Fruit fly (Drosophila melanogaster) whole organism, pupa: ENCODE data around the gene wrm2.

Source experiments
- CG10348 ChIP-seq: fragments of 200-800 bp; sonication (Bioruptor generic); IDR thresholded peaks from 2 replicates; pipeline ENCODE4 v1.3.6; 2022; ENCODE audit warnings: missing biosample characterization, missing genetic modification characterization
- CG12605 ChIP-seq: fragments of 200-800 bp; sonication (Bioruptor generic); IDR thresholded peaks from 2 replicates; pipeline ENCODE4 v1.3.6; 2022; ENCODE audit warnings: missing biosample characterization, missing genetic modification characterization
- CG13204 ChIP-seq: fragments of 200-800 bp; sonication (Bioruptor generic); optimal IDR thresholded peaks from 2 replicates; lab custom pipeline; 2018; ENCODE audit warnings: missing biosample characterization, mild to moderate bottlenecking, missing genetic modification characterization, moderate library complexity
- CG14655 ChIP-seq: fragments of 200-800 bp; sonication (Bioruptor generic); optimal IDR thresholded peaks from 3 replicates; lab custom pipeline; 2017; ENCODE audit warnings: mild to moderate bottlenecking, missing biosample characterization, missing genetic modification reagents, missing genetic modification characterization
- CG15710 ChIP-seq: fragments of 200-800 bp; sonication (Bioruptor generic); optimal IDR thresholded peaks from 2 replicates; lab custom pipeline; 2018; ENCODE audit warnings: missing biosample characterization, mild to moderate bottlenecking, missing genetic modification characterization, moderate library complexity
- CG17806 ChIP-seq: fragments of 200-800 bp; sonication (Bioruptor generic); optimal IDR thresholded peaks from 2 replicates; lab custom pipeline; 2018; ENCODE audit warnings: missing biosample characterization, mild to moderate bottlenecking, missing genetic modification characterization, moderate library complexity
- CG32121 ChIP-seq: fragments of 200-800 bp; sonication (Bioruptor generic); IDR thresholded peaks from 2 replicates; pipeline ENCODE4 v1.3.6; 2022; ENCODE audit warnings: missing biosample characterization, missing genetic modification characterization
- CG34367 ChIP-seq: fragments of 200-800 bp; sonication (Bioruptor generic); optimal IDR thresholded peaks from 2 replicates; lab custom pipeline; 2018; ENCODE audit warnings: missing biosample characterization, mild to moderate bottlenecking, missing genetic modification characterization
- CG4496 ChIP-seq: fragments of 200-800 bp; sonication (Bioruptor generic); IDR thresholded peaks from 3 replicates; pipeline ENCODE4 v1.3.6; 2022; ENCODE audit warnings: missing biosample characterization, missing genetic modification characterization
- CG8159 ChIP-seq: fragments of 200-800 bp; sonication (Bioruptor generic); optimal IDR thresholded peaks from 3 replicates; lab custom pipeline; 2018; ENCODE audit warnings: missing biosample characterization, mild to moderate bottlenecking, missing genetic modification characterization, moderate library complexity
- CG8301 ChIP-seq: fragments of 200-800 bp; sonication (Bioruptor generic); optimal IDR thresholded peaks from 2 replicates; lab custom pipeline; 2018; ENCODE audit warnings: missing biosample characterization, mild to moderate bottlenecking, missing genetic modification characterization
- CG9948 ChIP-seq: fragments of 200-800 bp; sonication (Bioruptor generic); optimal IDR thresholded peaks from 2 replicates; lab custom pipeline; 2018; ENCODE audit warnings: missing biosample characterization, mild to moderate bottlenecking, missing genetic modification characterization, moderate library complexity
- D1 ChIP-seq: fragments of 200-800 bp; sonication (Bioruptor generic); optimal IDR thresholded peaks from 2 replicates; lab custom pipeline; 2018; ENCODE audit warnings: missing biosample characterization, mild to moderate bottlenecking, missing genetic modification characterization, moderate library complexity
- EcR ChIP-seq: fragments of 200-800 bp; sonication (Bioruptor generic); optimal IDR thresholded peaks from 3 replicates; lab custom pipeline; 2019; ENCODE audit warnings: missing biosample characterization, missing genetic modification characterization, mild to moderate bottlenecking, moderate library complexity, missing genetic modification reagents
- Ets98B ChIP-seq: fragments of 200-800 bp; sonication (Bioruptor generic); IDR thresholded peaks from 2 replicates; pipeline ENCODE4 v1.3.6; 2022; ENCODE audit warnings: missing biosample characterization, missing genetic modification characterization
- Pif1A ChIP-seq: fragments of 200-800 bp; sonication (Bioruptor generic); optimal IDR thresholded peaks from 3 replicates; lab custom pipeline; 2016; ENCODE audit warnings: missing biosample characterization, missing genetic modification characterization
- Pif1B ChIP-seq: fragments of 200-800 bp; sonication (Bioruptor generic); optimal IDR thresholded peaks from 3 replicates; lab custom pipeline; 2016; ENCODE audit warnings: missing biosample characterization, missing genetic modification characterization
- Snoo ChIP-seq: fragments of 200-800 bp; sonication (Bioruptor generic); optimal IDR thresholded peaks from 3 replicates; lab custom pipeline; 2017; ENCODE audit warnings: missing biosample characterization, mild to moderate bottlenecking, missing genetic modification characterization, inconsistent platforms
- fd96Ca ChIP-seq: fragments of 200-800 bp; sonication (Bioruptor generic); IDR thresholded peaks from 3 replicates; pipeline ENCODE4 v1.3.6; 2022; ENCODE audit warnings: missing biosample characterization, missing genetic modification characterization
- gl ChIP-seq: fragments of 200-800 bp; sonication (Bioruptor generic); optimal IDR thresholded peaks from 2 replicates; lab custom pipeline; 2018; ENCODE audit warnings: missing biosample characterization, mild to moderate bottlenecking, missing genetic modification characterization
- rn ChIP-seq: fragments of 200-800 bp; sonication (Bioruptor generic); IDR thresholded peaks from 2 replicates; pipeline ENCODE4 v1.3.6; 2022; ENCODE audit warnings: missing biosample characterization, missing genetic modification characterization

Gene wrm2

DNA sequence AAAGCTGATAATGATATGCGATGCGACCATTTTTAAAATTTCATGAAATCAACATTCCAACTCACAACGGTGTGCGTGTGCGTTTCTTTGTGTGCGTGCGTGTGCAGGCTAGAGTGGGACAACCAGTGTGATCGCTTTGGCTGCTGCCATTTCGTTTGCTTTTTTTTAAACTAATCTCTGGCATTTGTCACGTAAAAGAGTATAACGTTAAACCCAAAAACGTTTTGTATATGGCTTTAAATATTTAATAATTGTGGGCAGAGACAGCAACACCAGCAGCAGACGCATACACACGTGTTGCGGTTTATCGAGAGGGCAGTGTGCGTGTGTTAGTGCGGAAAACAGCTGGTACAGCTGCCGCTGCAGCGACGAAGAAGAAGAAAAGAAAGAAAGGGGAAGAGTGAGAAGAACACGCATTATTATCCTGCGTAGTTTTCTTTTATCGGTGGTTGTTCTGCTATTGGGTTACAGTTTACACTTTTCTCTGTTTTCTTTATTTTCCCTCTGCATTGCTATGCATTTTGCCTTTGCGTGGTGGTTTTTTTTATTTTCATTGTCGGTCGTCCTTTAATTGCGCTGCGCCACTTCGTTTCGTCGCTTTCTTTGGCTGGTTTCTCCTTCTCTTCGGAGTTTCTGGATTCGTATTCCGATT lies 35.3 kb upstream of the wrm2 start:
- TF ChIP-seq Pif1B (peak; percentile 21), CG15710 (tag; lab: Kevin White, UChicago) (no peak), Snoo (tag; lab: Kevin White, UChicago) (no peak), rn (GFP tag; lab: Robert Waterston, UW) (no peak), Pif1A (peak; percentile 1), EcR (peak; percentile 33)

DNA sequence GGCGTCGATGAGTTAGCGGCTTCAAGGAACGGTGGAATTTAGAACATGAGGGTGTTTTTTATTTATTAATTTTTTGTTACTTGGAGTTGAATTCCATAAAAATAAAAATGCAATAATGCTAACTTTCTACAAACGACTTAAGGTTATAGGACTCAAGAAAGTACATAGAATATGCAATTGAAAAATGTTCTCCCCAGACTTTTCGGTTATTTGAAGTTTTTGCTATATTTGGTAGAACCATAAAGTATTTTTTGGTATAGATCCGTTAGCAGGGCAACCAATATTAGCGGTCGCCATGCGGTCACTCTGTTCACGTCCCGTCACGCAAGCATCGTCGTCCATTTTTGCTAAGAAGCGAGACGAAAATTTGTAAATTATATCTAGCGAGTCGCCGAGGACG lies 34.5 kb upstream of the wrm2 start, which contains the start of gene akirin:
Gene akirin (plus strand): TSS at position 301 of the 400 bp plus-strand sequence.
- TF ChIP-seq CG8159: no peak
- no peak for TF ChIP-seq CG15710 (tag; lab: Kevin White, UChicago)
- TF ChIP-seq CG9948 (tag; lab: Kevin White, UChicago): no peak

DNA sequence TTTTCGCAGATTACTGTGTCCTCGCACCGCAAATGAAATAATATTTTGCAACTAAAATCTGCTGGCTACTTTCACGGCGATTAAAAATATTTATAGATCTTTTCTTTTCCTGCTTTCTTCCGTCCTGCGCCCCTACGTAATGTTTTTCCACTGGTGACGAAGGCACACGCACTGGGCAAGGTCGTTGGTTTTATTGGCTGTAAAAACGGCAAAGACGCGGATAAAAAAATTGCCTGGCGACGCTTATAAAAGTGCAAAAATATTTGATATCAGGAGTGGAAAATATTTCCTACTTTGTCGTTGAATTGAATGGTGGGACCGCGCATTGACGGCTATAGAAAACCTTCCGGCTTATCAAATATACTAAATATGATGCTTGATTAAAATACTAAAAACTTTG lies 33.9 kb upstream of the wrm2 start, which contains the start of gene Sh3beta:
Gene Sh3beta (minus strand): TSS at position 327 of the 400 bp plus-strand sequence.
- TF ChIP-seq Ets98B (GFP tag; lab: Robert Waterston, UW) (no peak), Pif1A (no peak), CG9948 (tag; lab: Kevin White, UChicago) (no peak), CG13204 (GFP tag; lab: Kevin White, UChicago) (no peak), CG8301 (tag; lab: Kevin White, UChicago) (no peak), CG34367 (tag; lab: Kevin White, UChicago) (no peak)

DNA sequence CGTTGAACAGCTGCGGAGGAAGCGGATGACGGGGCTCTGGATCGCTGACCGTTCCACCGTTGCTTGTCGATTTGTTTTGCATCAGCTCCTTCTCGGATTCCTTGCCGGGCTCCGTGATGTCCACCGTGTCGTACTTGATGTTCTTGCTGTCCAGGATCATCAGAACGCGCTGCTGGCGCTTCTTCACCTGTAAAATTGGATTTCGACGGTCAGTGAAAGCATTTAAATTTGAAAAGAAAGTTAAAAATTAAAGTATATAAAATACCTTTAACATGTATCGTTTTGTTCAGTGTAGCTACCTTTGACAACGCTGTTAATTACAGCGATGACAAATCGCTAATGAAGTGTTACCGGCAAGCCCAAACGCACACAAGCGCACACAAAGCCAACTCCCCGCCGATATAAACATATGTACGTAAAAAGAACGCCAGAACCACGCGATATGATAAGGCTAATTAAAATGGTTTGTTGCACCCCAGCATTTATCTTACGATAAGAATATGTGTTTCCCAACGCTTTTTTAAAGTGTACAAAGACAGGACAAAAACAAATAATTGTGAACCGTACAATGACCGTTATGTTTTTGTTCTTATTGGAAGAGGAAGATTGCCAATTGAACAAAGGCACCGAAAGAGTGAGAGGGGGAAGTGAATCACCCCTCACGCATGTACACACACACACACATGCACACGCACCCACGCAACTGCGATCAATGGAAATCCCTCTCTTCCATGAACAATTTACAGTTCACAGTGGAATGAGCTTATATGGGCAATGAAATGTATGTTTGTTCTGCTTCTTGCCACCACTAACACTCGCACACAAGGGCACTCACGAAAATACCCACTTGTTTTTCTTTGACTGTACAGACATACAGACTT lies 33.0 kb upstream of the wrm2 start:
- TF ChIP-seq CG15710 (tag; lab: Kevin White, UChicago): no peak
- no peak for TF ChIP-seq CG14655
- peak; percentile 18 for TF ChIP-seq Pif1A
- peak; percentile 18 for TF ChIP-seq Pif1B
- TF ChIP-seq CG17806 (tag; lab: Kevin White, UChicago): no peak
- no peak for TF ChIP-seq rn (GFP tag; lab: Robert Waterston, UW)
- peak; percentile 16 for TF ChIP-seq Snoo (tag; lab: Kevin White, UChicago)
- TF ChIP-seq CG9948 (tag; lab: Kevin White, UChicago): no peak
- no peak for TF ChIP-seq gl
- peak; percentile 43; the same call in 1 of the 2 replicates for TF ChIP-seq CG32121 (GFP tag; lab: Robert Waterston, UW)
- TF ChIP-seq Ets98B (GFP tag; lab: Robert Waterston, UW): no peak
- no peak for TF ChIP-seq CG34367 (tag; lab: Kevin White, UChicago)
- TF ChIP-seq fd96Ca (GFP tag; lab: Robert Waterston, UW): no peak
- no peak for TF ChIP-seq D1 (tag; lab: Kevin White, UChicago)
- no peak for TF ChIP-seq CG12605
- peak; percentile 33 for TF ChIP-seq CG8301 (tag; lab: Kevin White, UChicago)
- TF ChIP-seq CG8159: peak; percentile 41
- TF ChIP-seq CG13204 (GFP tag; lab: Kevin White, UChicago): no peak
- TF ChIP-seq CG10348 (GFP tag; lab: Robert Waterston, UW): no peak
- peak; percentile 60; the same call in 2 of the 3 replicates for TF ChIP-seq CG4496 (GFP tag; lab: Robert Waterston, UW)
- TF ChIP-seq EcR: peak; percentile 93
- TF ChIP-seq, all 21 proteins: peak for 8

DNA sequence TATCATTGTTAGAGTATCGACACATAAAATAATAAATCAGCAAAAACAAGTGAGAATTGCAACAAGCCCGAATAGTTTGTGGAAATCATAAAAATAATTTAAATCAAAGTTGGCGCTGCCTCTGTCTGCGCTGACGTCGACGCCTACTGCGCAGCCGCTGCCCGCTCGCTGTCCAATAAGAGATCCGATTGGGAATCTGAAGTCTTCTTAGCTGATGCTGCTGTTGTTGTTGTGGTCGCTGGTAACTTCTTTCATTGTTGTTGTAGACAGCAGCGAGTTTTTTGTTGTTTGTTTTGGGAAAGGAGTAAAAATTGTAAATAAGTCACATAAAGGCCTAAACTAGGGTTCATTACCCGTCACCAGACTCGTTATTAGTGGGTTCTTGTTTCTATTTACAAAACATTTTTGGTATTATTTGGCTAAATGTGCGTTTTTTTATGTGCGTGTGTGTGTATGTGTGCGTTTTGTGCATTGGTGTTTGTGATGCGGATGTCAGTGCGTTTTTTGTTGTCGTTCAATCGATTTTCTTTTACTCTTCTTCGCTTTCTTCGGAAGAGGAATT lies 29.8 kb upstream of the wrm2 start:
- TF ChIP-seq Pif1A (no peak), CG9948 (tag; lab: Kevin White, UChicago) (no peak), CG14655 (no peak), CG17806 (tag; lab: Kevin White, UChicago) (no peak), Pif1B (no peak), D1 (tag; lab: Kevin White, UChicago) (no peak), CG12605 (no peak), CG32121 (GFP tag; lab: Robert Waterston, UW) (no peak), CG8159 (no peak), CG13204 (GFP tag; lab: Kevin White, UChicago) (no peak), EcR (no peak), CG10348 (GFP tag; lab: Robert Waterston, UW) (no peak), fd96Ca (GFP tag; lab: Robert Waterston, UW) (no peak), gl (no peak), rn (GFP tag; lab: Robert Waterston, UW) (no peak), Ets98B (GFP tag; lab: Robert Waterston, UW) (no peak), CG15710 (tag; lab: Kevin White, UChicago) (no peak)

DNA sequence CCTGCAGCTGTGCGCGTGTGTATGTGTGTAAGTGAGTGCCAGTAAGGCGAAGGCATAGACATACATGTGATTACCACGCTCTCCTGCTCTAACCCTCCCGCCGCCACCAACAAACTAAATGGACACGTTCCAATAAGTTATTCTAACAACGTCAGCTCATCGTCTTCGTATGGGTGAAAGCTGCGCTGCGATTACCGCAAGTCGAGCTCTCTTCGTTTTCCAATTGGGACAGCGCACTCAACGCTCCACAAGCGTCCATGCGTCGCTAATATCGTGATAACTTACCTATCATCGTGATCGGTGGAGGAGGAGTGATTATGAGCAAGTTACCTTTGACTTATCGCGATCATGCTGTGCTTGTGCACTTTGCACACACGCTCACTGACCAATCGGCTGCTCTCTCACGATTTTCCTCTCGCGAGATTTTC lies 26.1 kb upstream of the wrm2 start:
- TF ChIP-seq CG9948 (tag; lab: Kevin White, UChicago) (peak; percentile 16), gl (peak; percentile 4), fd96Ca (GFP tag; lab: Robert Waterston, UW) (peak; percentile 79; the same call in 2 of the 3 replicates), rn (GFP tag; lab: Robert Waterston, UW) (no peak), CG8301 (tag; lab: Kevin White, UChicago) (peak; percentile 26), Ets98B (GFP tag; lab: Robert Waterston, UW) (peak; percentile 94), CG12605 (peak; percentile 83), Pif1A (peak; percentile 75), Pif1B (peak; percentile 61), CG34367 (tag; lab: Kevin White, UChicago) (no peak), CG15710 (tag; lab: Kevin White, UChicago) (no peak), CG4496 (GFP tag; lab: Robert Waterston, UW) (peak; percentile 81)
